Fruit fly (Drosophila melanogaster) whole organism, prepupa: ENCODE results near the gene Vta1.

Experiments used
- Blimp-1 ChIP-seq: fragments of 200-800 bp; sonication (Bioruptor generic); optimal IDR thresholded peaks from 3 replicates; lab custom pipeline; 2017; ENCODE audit warnings: missing biosample characterization, missing genetic modification characterization, mild to moderate bottlenecking, moderate library complexity, missing genetic modification reagents
- CG10631 ChIP-seq: fragments of 200-800 bp; sonication (Bioruptor generic); optimal IDR thresholded peaks from 2 replicates; lab custom pipeline; 2016; ENCODE audit warnings: missing biosample characterization, missing genetic modification characterization
- CG11294 ChIP-seq: fragments of 200-800 bp; sonication (Bioruptor generic); IDR thresholded peaks from 2 replicates; pipeline ENCODE4 v1.3.6; 2022; ENCODE audit warnings: missing biosample characterization, missing genetic modification characterization
- CG11762 ChIP-seq: fragments of 200-800 bp; sonication (Bioruptor generic); optimal IDR thresholded peaks from 3 replicates; lab custom pipeline; 2016; ENCODE audit warnings: missing biosample characterization, missing genetic modification characterization; ENCODE audit not compliant: insufficient read depth
- CG11902 ChIP-seq: fragments of 200-800 bp; sonication (Bioruptor generic); optimal IDR thresholded peaks from 3 replicates; lab custom pipeline; 2016; ENCODE audit warnings: missing biosample characterization, missing genetic modification characterization
- CG1621 ChIP-seq: fragments of 200-800 bp; sonication (Bioruptor generic); optimal IDR thresholded peaks from 3 replicates; lab custom pipeline; 2018; ENCODE audit warnings: missing biosample characterization, mild to moderate bottlenecking, missing genetic modification characterization
- CG16779 ChIP-seq: fragments of 200-800 bp; sonication (Bioruptor generic); optimal IDR thresholded peaks from 3 replicates; lab custom pipeline; 2017; ENCODE audit warnings: missing biosample characterization, mild to moderate bottlenecking, missing genetic modification characterization
- CG3032 ChIP-seq: fragments of 200-800 bp; optimal IDR thresholded peaks from 2 replicates; lab custom pipeline; 2019; ENCODE audit warnings: missing biosample characterization, mild to moderate bottlenecking, missing genetic modification characterization, moderate library complexity
- CG31627 ChIP-seq: fragments of 200-800 bp; sonication (Bioruptor generic); optimal IDR thresholded peaks from 3 replicates; lab custom pipeline; 2016; ENCODE audit warnings: missing biosample characterization, missing genetic modification characterization
- CG32006 ChIP-seq: fragments of 200-800 bp; sonication (Bioruptor generic); optimal IDR thresholded peaks from 3 replicates; lab custom pipeline; 2017; ENCODE audit warnings: missing biosample characterization, mild to moderate bottlenecking, missing genetic modification characterization
- CG34406 ChIP-seq: fragments of 200-800 bp; sonication (Bioruptor generic); optimal IDR thresholded peaks from 3 replicates; lab custom pipeline; 2016; ENCODE audit warnings: missing biosample characterization, missing genetic modification characterization
- CG3919 ChIP-seq: fragments of 200-800 bp; sonication (Bioruptor generic); optimal IDR thresholded peaks from 3 replicates; lab custom pipeline; 2016; ENCODE audit warnings: missing biosample characterization, missing genetic modification characterization
- CG6163 ChIP-seq: fragments of 200-800 bp; sonication (Bioruptor generic); IDR thresholded peaks from 3 replicates; pipeline ENCODE4 v1.3.6; 2022; ENCODE audit warnings: missing biosample characterization, missing genetic modification characterization
- CG6276 ChIP-seq: fragments of 200-800 bp; sonication (Bioruptor generic); optimal IDR thresholded peaks from 2 replicates; lab custom pipeline; 2017; ENCODE audit warnings: missing biosample characterization, mild to moderate bottlenecking, missing genetic modification characterization
- CG6792 ChIP-seq: fragments of 200-800 bp; sonication (Bioruptor generic); optimal IDR thresholded peaks from 3 replicates; lab custom pipeline; 2016; ENCODE audit warnings: missing biosample characterization, missing genetic modification characterization
- CG8119 ChIP-seq: fragments of 200-800 bp; sonication (Bioruptor generic); IDR thresholded peaks from 3 replicates; pipeline ENCODE4 v1.3.6; 2022; ENCODE audit warnings: missing biosample characterization, missing genetic modification characterization
- CG8319 ChIP-seq: fragments of 200-800 bp; sonication (Bioruptor generic); optimal IDR thresholded peaks from 3 replicates; lab custom pipeline; 2016; ENCODE audit warnings: missing biosample characterization, missing genetic modification characterization
- CG9139 ChIP-seq: fragments of 200-800 bp; sonication (Bioruptor generic); optimal IDR thresholded peaks from 3 replicates; lab custom pipeline; 2017; ENCODE audit warnings: missing biosample characterization, mild to moderate bottlenecking, missing genetic modification characterization
- Eip75B ChIP-seq: fragments of 200-800 bp; sonication (Bioruptor generic); optimal IDR thresholded peaks from 3 replicates; lab custom pipeline; 2016; ENCODE audit warnings: missing biosample characterization, missing genetic modification characterization
- Ets96B ChIP-seq: fragments of 200-800 bp; optimal IDR thresholded peaks from 2 replicates; lab custom pipeline; 2019; ENCODE audit warnings: missing biosample characterization, mild to moderate bottlenecking, missing genetic modification characterization, moderate library complexity
- Gug ChIP-seq: fragments of 200-800 bp; sonication (Bioruptor generic); IDR thresholded peaks from 2 replicates; pipeline ENCODE4 v1.3.6; 2022; ENCODE audit warnings: missing biosample characterization, missing genetic modification characterization
- Hr38 ChIP-seq: sonication (Bioruptor generic); optimal IDR thresholded peaks from 2 replicates; lab custom pipeline; 2016; ENCODE audit warnings: missing biosample characterization, missing genetic modification characterization
- Hr39 ChIP-seq: fragments of 200-800 bp; sonication (Bioruptor generic); optimal IDR thresholded peaks from 2 replicates; lab custom pipeline; 2016; ENCODE audit warnings: missing biosample characterization, missing genetic modification characterization
- Hr4 ChIP-seq: fragments of 200-800 bp; sonication (Bioruptor generic); optimal IDR thresholded peaks from 3 replicates; lab custom pipeline; 2016; ENCODE audit warnings: missing biosample characterization, missing genetic modification characterization
- OdsH ChIP-seq: fragments of 200-800 bp; sonication (Bioruptor generic); optimal IDR thresholded peaks from 3 replicates; lab custom pipeline; 2016; ENCODE audit warnings: missing biosample characterization, missing genetic modification characterization
- Smox ChIP-seq: fragments of 200-800 bp; sonication (Bioruptor generic); optimal IDR thresholded peaks from 3 replicates; lab custom pipeline; 2016; ENCODE audit warnings: missing biosample characterization, missing genetic modification characterization
- Sox102F ChIP-seq: fragments of 200-800 bp; sonication (Bioruptor generic); optimal IDR thresholded peaks from 2 replicates; lab custom pipeline; 2016; ENCODE audit warnings: missing biosample characterization, mild to moderate bottlenecking, missing genetic modification characterization
- Sox14 ChIP-seq: fragments of 200-800 bp; sonication (Bioruptor generic); optimal IDR thresholded peaks from 3 replicates; lab custom pipeline; 2016; ENCODE audit warnings: missing biosample characterization, missing genetic modification characterization
- Sox15 ChIP-seq: fragments of 200-800 bp; sonication (Bioruptor generic); optimal IDR thresholded peaks from 3 replicates; lab custom pipeline; 2016; ENCODE audit warnings: missing biosample characterization, missing genetic modification characterization
- dsx ChIP-seq: fragments of 200-800 bp; optimal IDR thresholded peaks from 3 replicates; lab custom pipeline; 2019; ENCODE audit warnings: missing biosample characterization, mild to moderate bottlenecking, missing genetic modification characterization, moderate library complexity; ENCODE audit not compliant: poor library complexity, severe bottlenecking
- eg ChIP-seq: fragments of 200-800 bp; sonication (Bioruptor generic); IDR thresholded peaks from 3 replicates; pipeline ENCODE4 v1.3.6; 2022; ENCODE audit warnings: missing biosample characterization, missing genetic modification characterization
- esn ChIP-seq: fragments of 200-800 bp; sonication (Bioruptor generic); optimal IDR thresholded peaks from 2 replicates; lab custom pipeline; 2016; ENCODE audit warnings: missing biosample characterization, mild to moderate bottlenecking, missing genetic modification characterization, moderate library complexity
- fd59A ChIP-seq: fragments of 200-800 bp; sonication (Bioruptor generic); optimal IDR thresholded peaks from 2 replicates; lab custom pipeline; 2017; ENCODE audit warnings: missing biosample characterization, mild to moderate bottlenecking, missing genetic modification characterization, missing genetic modification reagents
- fd85E ChIP-seq: fragments of 200-800 bp; sonication (Bioruptor generic); optimal IDR thresholded peaks from 3 replicates; lab custom pipeline; 2016; ENCODE audit warnings: missing biosample characterization, missing genetic modification characterization
- fkh ChIP-seq: fragments of 200-800 bp; sonication (Bioruptor generic); optimal IDR thresholded peaks from 3 replicates; lab custom pipeline; 2017; ENCODE audit warnings: missing biosample characterization, mild to moderate bottlenecking, missing genetic modification characterization, moderate library complexity
- lz ChIP-seq: fragments of 200-800 bp; sonication (Bioruptor generic); optimal IDR thresholded peaks from 3 replicates; lab custom pipeline; 2016; ENCODE audit warnings: missing biosample characterization, missing genetic modification characterization
- ss ChIP-seq, 2 experiments: fragments of 200-800 bp; sonication (Bioruptor generic); optimal IDR thresholded peaks; 2 replicates in 1 of 2; 3 replicates in 1 of 2; lab custom pipeline; 2017 to 2018; ENCODE audit warnings: mild to moderate bottlenecking in 2 of 2, missing biosample characterization in 2 of 2, missing genetic modification characterization in 2 of 2, moderate library complexity in 1 of 2
- svp ChIP-seq: fragments of 200-800 bp; sonication (Bioruptor generic); peaks from one replicate; lab custom pipeline; 2016; ENCODE audit warnings: missing biosample characterization, missing genetic modification characterization
- topi ChIP-seq: fragments of 200-800 bp; sonication (Bioruptor generic); optimal IDR thresholded peaks from 3 replicates; lab custom pipeline; 2016; ENCODE audit warnings: missing biosample characterization, missing genetic modification characterization
- vri ChIP-seq: fragments of 200-800 bp; sonication (Bioruptor generic); optimal IDR thresholded peaks from 3 replicates; lab custom pipeline; 2016; ENCODE audit warnings: missing biosample characterization, mild to moderate bottlenecking, missing genetic modification characterization

Gene Vta1

DNA sequence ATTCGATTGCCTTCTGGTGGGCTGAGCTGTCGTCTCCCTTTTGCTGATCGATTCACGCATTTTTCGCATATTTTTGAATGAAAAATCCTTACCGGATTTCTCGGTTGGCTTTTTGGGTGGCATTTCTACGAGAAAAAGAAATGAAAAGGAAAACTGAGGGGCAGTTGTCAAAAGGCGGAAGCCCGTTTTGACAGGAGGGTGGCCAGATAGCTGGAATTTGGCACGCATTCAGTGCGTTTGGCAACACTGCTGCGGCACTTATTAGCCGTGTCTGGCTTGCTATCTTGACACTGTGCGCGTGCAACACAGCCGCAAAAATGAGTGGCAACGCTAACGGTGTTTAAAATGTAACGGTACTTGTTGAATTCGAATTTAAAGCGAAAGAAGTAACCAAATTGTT, 15.8 kb upstream of the Vta1 start, which contains the start of gene RpL23A (continued):
- TF ChIP-seq dsx (GFP tag; lab: Kevin White, UChicago) (no peak), CG11762 (GFP tag; lab: Kevin White, UChicago) (peak; percentile 57), lz (GFP tag; lab: Kevin White, UChicago) (peak; percentile 92), CG10631 (no peak), Blimp-1 (peak; percentile 84), CG11294 (GFP tag; lab: Robert Waterston, UW) (peak; percentile 35; the same call in 1 of the 2 replicates), CG8119 (no peak), CG32006 (GFP tag; lab: Kevin White, UChicago) (no peak), Smox (GFP tag; lab: Kevin White, UChicago) (peak; percentile 79), vri (GFP tag; lab: Kevin White, UChicago) (no peak), Sox15 (GFP tag; lab: Kevin White, UChicago) (peak; percentile 55), CG11902 (GFP tag; lab: Kevin White, UChicago) (peak; percentile 81), Hr39 (GFP tag; lab: Kevin White, UChicago) (peak; percentile 88), ss (GFP tag; optimal IDR thresholded peaks at IDR 0.05; lab: Kevin White, UChicago) (peak; percentile 56 to 85), OdsH (GFP tag; lab: Kevin White, UChicago) (peak; percentile 79), CG16779 (tag; lab: Kevin White, UChicago) (peak; percentile 74), CG34406 (GFP tag; lab: Kevin White, UChicago) (peak; percentile 58), Ets96B (tag; lab: Kevin White, UChicago) (peak; percentile 39), CG6163 (peak; percentile 93), fkh (GFP tag; lab: Kevin White, UChicago) (peak; percentile 77), CG9139 (GFP tag; lab: Kevin White, UChicago) (peak; percentile 77), CG6276 (GFP tag; lab: Kevin White, UChicago) (no peak), svp (GFP tag; lab: Kevin White, UChicago) (no peak), Sox14 (GFP tag; lab: Kevin White, UChicago) (peak; percentile 68), topi (GFP tag; lab: Kevin White, UChicago) (peak; percentile 87), fd59A (peak; percentile 51), CG3032 (peak; percentile 76), CG3919 (GFP tag; lab: Kevin White, UChicago) (no peak), CG1621 (tag; lab: Kevin White, UChicago) (peak; percentile 87), Sox102F (GFP tag; lab: Kevin White, UChicago) (peak; percentile 70), CG31627 (GFP tag; lab: Kevin White, UChicago) (peak; percentile 93), esn (GFP tag; lab: Kevin White, UChicago) (peak; percentile 91), eg (peak; percentile 84), fd85E (GFP tag; lab: Kevin White, UChicago) (peak; percentile 75), Hr38 (no peak), Hr4 (no peak)

DNA sequence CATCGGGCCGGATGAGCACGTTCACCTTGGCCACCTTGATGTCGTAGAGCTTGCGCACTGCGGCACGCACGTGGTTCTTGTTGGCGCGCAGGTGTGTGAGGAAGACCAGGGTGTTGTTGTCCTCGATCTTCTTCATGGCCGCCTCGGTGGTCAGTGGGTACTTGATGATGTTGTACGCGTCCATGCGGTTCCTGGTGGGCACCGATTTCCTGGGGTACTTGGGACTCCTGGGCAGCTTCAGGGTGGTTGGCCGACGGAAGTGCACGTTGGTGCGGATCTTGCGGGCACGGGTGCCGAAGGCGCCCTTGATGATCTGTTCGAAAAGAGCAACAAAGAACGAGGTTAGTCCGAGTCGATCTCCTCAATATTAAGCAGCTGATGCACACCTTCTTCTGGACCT, 14.7 kb upstream of the Vta1 start:
- TF ChIP-seq CG8319 (no peak), CG8119 (no peak), CG6792 (no peak), CG34406 (GFP tag; lab: Kevin White, UChicago) (no peak), Hr38 (no peak), Eip75B (GFP tag; lab: Kevin White, UChicago) (no peak), CG6276 (GFP tag; lab: Kevin White, UChicago) (no peak), OdsH (GFP tag; lab: Kevin White, UChicago) (no peak), fd85E (GFP tag; lab: Kevin White, UChicago) (no peak), ss (GFP tag; optimal IDR thresholded peaks at IDR 0.05; lab: Kevin White, UChicago) (no peak), eg (no peak), Gug (GFP tag; lab: Robert Waterston, UW) (no peak)
